Worm (Caenorhabditis elegans) whole organism, L2 larva: ENCODE measurements around the gene T26C5.3.

ENCODE experiments used
- ZK546.5 ChIP-seq: sonication (generic microtip); optimal IDR thresholded peaks from 2 replicates; lab custom pipeline; 2017; ENCODE audit warnings: missing biosample characterization, missing genetic modification characterization
- ceh-82 ChIP-seq: fragments of 150-350 bp; optimal IDR thresholded peaks from 2 replicates; lab custom pipeline; 2014; ENCODE audit warnings: missing biosample characterization, missing genetic modification characterization
- fos-1 ChIP-seq: fragments of 150-350 bp; optimal IDR thresholded peaks from 2 replicates; lab custom pipeline; 2014; ENCODE audit warnings: missing biosample characterization, missing genetic modification characterization
- mdl-1 ChIP-seq, 2 experiments: fragments of 150-350 bp in 1 of 2; sonication (generic microtip) in 1 of 2; optimal IDR thresholded peaks; 2 replicates each; lab custom pipeline; 2017; ENCODE audit warnings: missing biosample characterization in 2 of 2, missing genetic modification characterization in 2 of 2
- nhr-11 ChIP-seq: fragments of 150-350 bp; optimal IDR thresholded peaks from 2 replicates; lab custom pipeline; 2014; ENCODE audit warnings: missing biosample characterization, missing genetic modification characterization
- nhr-237 ChIP-seq: fragments of 150-350 bp; optimal IDR thresholded peaks from 2 replicates; lab custom pipeline; 2014; ENCODE audit warnings: missing biosample characterization, missing genetic modification characterization
- nhr-77 ChIP-seq: fragments of 150-350 bp; optimal IDR thresholded peaks from 2 replicates; lab custom pipeline; 2014; ENCODE audit warnings: missing biosample characterization, missing genetic modification characterization

ce11 chrII:9232493-9232892 lies 3.9 kb upstream of the T26C5.3 start:
- TF ChIP-seq fos-1 (no peak), mdl-1 (tag; optimal IDR thresholded peaks at IDR 0.05; lab: Kevin White, UChicago) (no peak), nhr-11 (tag; lab: Kevin White, UChicago) (no peak), ceh-82 (no peak), nhr-77 (tag; lab: Kevin White, UChicago) (no peak), ZK546.5 (no peak), nhr-237 (tag; lab: Kevin White, UChicago) (no peak)
